Worm (Caenorhabditis elegans) whole organism, late embryonic: ENCODE results near the gene sri-51.
"Not testable (repeated sequence)": the region's sequence is repeated elsewhere in the genome, so short reads cannot be mapped to it uniquely, and the experiment has no call there.

ENCODE experiments used
- C08G9.2 ChIP-seq: sonication (generic microtip); optimal IDR thresholded peaks from 2 replicates; lab custom pipeline; 2016; ENCODE audit warnings: mild to moderate bottlenecking, missing genetic modification characterization, moderate library complexity, missing compliant biosample characterization
- C38D4.7 ChIP-seq: fragments of 200-800 bp; sonication (Bioruptor generic); optimal IDR thresholded peaks from 2 replicates; lab custom pipeline; 2018; ENCODE audit warnings: mild to moderate bottlenecking, missing genetic modification characterization, moderate library complexity, missing compliant biosample characterization
- K02D7.2 ChIP-seq: sonication (generic microtip); optimal IDR thresholded peaks from 2 replicates; lab custom pipeline; 2017; ENCODE audit warnings: mild to moderate bottlenecking, missing genetic modification characterization, missing compliant biosample characterization
- K09A11.1 ChIP-seq: sonication (generic microtip); optimal IDR thresholded peaks from 2 replicates; lab custom pipeline; 2017; ENCODE audit warnings: antibody characterized with exemption, mild to moderate bottlenecking, missing genetic modification characterization, missing compliant biosample characterization; ENCODE audit not compliant: insufficient read depth
- ahr-1 ChIP-seq: sonication (generic microtip); optimal IDR thresholded peaks from 2 replicates; lab custom pipeline; 2016; ENCODE audit warnings: missing genetic modification characterization, missing compliant biosample characterization
- ceh-19 ChIP-seq: fragments of 200-800 bp; sonication (Bioruptor generic); optimal IDR thresholded peaks from 2 replicates; lab custom pipeline; 2018; ENCODE audit warnings: mild to moderate bottlenecking, missing genetic modification characterization, missing compliant biosample characterization
- ceh-2 ChIP-seq: sonication (generic microtip); optimal IDR thresholded peaks from 2 replicates; lab custom pipeline; 2016; ENCODE audit warnings: missing genotype, missing genetic modification characterization, missing compliant biosample characterization
- ceh-22 ChIP-seq: sonication (generic microtip); optimal IDR thresholded peaks from 2 replicates; lab custom pipeline; 2017; ENCODE audit warnings: missing biosample characterization, missing genetic modification characterization
- ceh-24 ChIP-seq: sonication (generic microtip); optimal IDR thresholded peaks from 2 replicates; lab custom pipeline; 2016; ENCODE audit warnings: mild to moderate bottlenecking, missing genetic modification characterization, missing compliant biosample characterization
- ceh-30 ChIP-seq: fragments of 150-350 bp; optimal IDR thresholded peaks from 2 replicates; lab custom pipeline; 2014; ENCODE audit warnings: missing biosample characterization, missing genetic modification characterization
- ceh-6 ChIP-seq: fragments of 200-800 bp; sonication (Bioruptor generic); optimal IDR thresholded peaks from 2 replicates; lab custom pipeline; 2018; ENCODE audit warnings: mild to moderate bottlenecking, missing genetic modification characterization, missing compliant biosample characterization
- ceh-9 ChIP-seq: sonication (generic microtip); optimal IDR thresholded peaks from 2 replicates; lab custom pipeline; 2016; ENCODE audit warnings: mild to moderate bottlenecking, missing genetic modification characterization, inconsistent platforms, missing compliant biosample characterization
- elt-2 ChIP-seq: sonication (generic microtip); optimal IDR thresholded peaks from 2 replicates; lab custom pipeline; 2016; ENCODE audit warnings: missing genetic modification reagents, missing genetic modification characterization, missing compliant biosample characterization
- ets-4 ChIP-seq: sonication (generic microtip); optimal IDR thresholded peaks from 2 replicates; lab custom pipeline; 2016; ENCODE audit warnings: missing genetic modification characterization, missing compliant biosample characterization
- eyg-1 ChIP-seq: sonication (generic microtip); optimal IDR thresholded peaks from 2 replicates; lab custom pipeline; 2016; ENCODE audit warnings: missing genotype, missing genetic modification characterization, missing compliant biosample characterization
- hlh-13 ChIP-seq: fragments of 200-800 bp; sonication (Bioruptor generic); optimal IDR thresholded peaks from 2 replicates; lab custom pipeline; 2018; ENCODE audit warnings: mild to moderate bottlenecking, missing genetic modification characterization, missing compliant biosample characterization
- hlh-15 ChIP-seq: sonication (generic microtip); optimal IDR thresholded peaks from 2 replicates; lab custom pipeline; 2016; ENCODE audit warnings: missing genetic modification characterization, missing compliant biosample characterization
- hlh-6 ChIP-seq: sonication (generic microtip); optimal IDR thresholded peaks from 2 replicates; lab custom pipeline; 2016; ENCODE audit warnings: missing genotype, missing genetic modification characterization, missing compliant biosample characterization
- hlh-8 ChIP-seq: sonication (generic microtip); optimal IDR thresholded peaks from 2 replicates; lab custom pipeline; 2016; ENCODE audit warnings: missing genotype, missing genetic modification characterization, missing compliant biosample characterization
- nhr-11 ChIP-seq: fragments of 150-350 bp; optimal IDR thresholded peaks from 2 replicates; lab custom pipeline; 2014; ENCODE audit warnings: missing biosample characterization, missing genetic modification characterization
- nhr-232 ChIP-seq: sonication (generic microtip); optimal IDR thresholded peaks from 2 replicates; lab custom pipeline; 2016; ENCODE audit warnings: missing genetic modification characterization, missing compliant biosample characterization
- npax-4 ChIP-seq: sonication (generic microtip); optimal IDR thresholded peaks from 2 replicates; lab custom pipeline; 2016; ENCODE audit warnings: missing genetic modification characterization, missing compliant biosample characterization
- odd-2 ChIP-seq: sonication (generic microtip); optimal IDR thresholded peaks from 2 replicates; lab custom pipeline; 2017; ENCODE audit warnings: antibody characterized with exemption, mild to moderate bottlenecking, missing genetic modification characterization, missing compliant biosample characterization
- pag-3 ChIP-seq: sonication (generic microtip); optimal IDR thresholded peaks from 2 replicates; lab custom pipeline; 2016; ENCODE audit warnings: missing compliant biosample characterization, missing genetic modification characterization, borderline replicate concordance
- pat-9 ChIP-seq: fragments of 200-800 bp; sonication (Bioruptor generic); optimal IDR thresholded peaks from 2 replicates; lab custom pipeline; 2018; ENCODE audit warnings: mild to moderate bottlenecking, missing genetic modification characterization, moderate library complexity, missing compliant biosample characterization
- pha-2 ChIP-seq: sonication (generic microtip); optimal IDR thresholded peaks from 2 replicates; lab custom pipeline; 2017; ENCODE audit warnings: mild to moderate bottlenecking, missing genetic modification characterization, missing compliant biosample characterization
- pros-1 ChIP-seq: fragments of 150-350 bp; optimal IDR thresholded peaks from 2 replicates; lab custom pipeline; 2014; ENCODE audit warnings: missing biosample characterization, missing genetic modification reagents, missing genetic modification characterization
- rnt-1 ChIP-seq: sonication (generic microtip); optimal IDR thresholded peaks from 2 replicates; lab custom pipeline; 2016; ENCODE audit warnings: missing genetic modification characterization, missing compliant biosample characterization
- sdc-2 ChIP-seq: sonication (generic microtip); optimal IDR thresholded peaks from 2 replicates; lab custom pipeline; 2016; ENCODE audit warnings: missing genotype, missing genetic modification characterization, missing compliant biosample characterization
- sox-2 ChIP-seq: fragments of 200-800 bp; sonication (Bioruptor generic); IDR thresholded peaks from 2 replicates; pipeline ENCODE4 v1.3.6; 2022; ENCODE audit warnings: missing genetic modification reagents, missing genetic modification characterization, missing compliant biosample characterization
- sox-4 ChIP-seq: sonication (generic microtip); optimal IDR thresholded peaks from 2 replicates; lab custom pipeline; 2017; ENCODE audit warnings: mild to moderate bottlenecking, missing genetic modification characterization, inconsistent platforms, missing compliant biosample characterization
- tbx-2 ChIP-seq: sonication (generic microtip); optimal IDR thresholded peaks from 2 replicates; lab custom pipeline; 2016; ENCODE audit warnings: missing genetic modification characterization, missing compliant biosample characterization
- ttx-3 ChIP-seq: sonication (generic microtip); optimal IDR thresholded peaks from 2 replicates; lab custom pipeline; 2016; ENCODE audit warnings: missing genetic modification reagents, missing genetic modification characterization, missing compliant biosample characterization
- unc-55 ChIP-seq: sonication (generic microtip); optimal IDR thresholded peaks from 2 replicates; lab custom pipeline; 2017; ENCODE audit warnings: missing biosample characterization, missing genetic modification reagents, missing genetic modification characterization
- zip-5 ChIP-seq: sonication (generic microtip); optimal IDR thresholded peaks from 2 replicates; lab custom pipeline; 2016; ENCODE audit warnings: missing genetic modification characterization, missing compliant biosample characterization

sri-51 gene

DNA sequence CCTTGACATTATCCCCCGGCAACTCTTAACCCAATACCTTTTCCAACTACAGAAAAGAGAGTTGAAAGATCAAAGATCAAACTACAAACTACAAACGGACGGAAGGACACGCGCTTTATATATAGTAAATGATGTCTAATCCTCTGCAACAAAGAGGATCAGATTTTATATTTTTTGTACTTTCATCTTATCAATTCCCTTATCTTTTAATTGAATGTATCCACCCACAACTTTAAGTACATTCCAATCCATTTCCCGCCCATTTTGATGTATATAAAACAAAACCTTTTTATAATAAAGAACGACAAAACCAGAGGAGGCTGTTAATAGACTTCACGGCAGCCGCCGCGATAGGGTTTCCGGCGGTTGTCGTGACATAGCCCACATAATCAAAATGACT is 21.2 kb downstream of the sri-51 start, which contains the start of gene sri-40:
TSS of gene sri-40 (plus strand) at position 301 of the 400 bp plus-strand sequence.
- not testable (repeated sequence) for TF ChIP-seq pha-2 (tag; lab: Kevin White, UChicago); ceh-24 (tag; lab: Kevin White, UChicago); K02D7.2

DNA sequence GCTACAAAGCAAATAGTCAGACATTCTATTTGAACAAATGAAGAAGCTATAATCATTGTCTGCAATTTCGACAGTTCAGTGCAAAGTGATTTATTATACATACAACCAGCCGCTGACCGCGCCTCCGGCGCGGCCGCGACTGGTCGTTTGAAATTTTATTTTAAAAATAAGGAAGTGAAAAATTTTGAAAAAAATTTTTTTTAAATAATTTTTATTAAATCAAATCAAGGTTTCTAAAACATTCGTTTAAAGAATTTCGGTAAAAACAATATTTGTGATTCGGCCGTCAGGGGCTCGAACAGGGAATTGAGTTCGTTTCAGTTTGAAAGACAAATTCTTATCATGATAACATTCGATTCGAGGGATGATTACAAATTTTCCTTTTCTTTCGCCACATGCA is 26.7 kb downstream of the sri-51 start, which contains the start of gene Y27F2A.10:
TSS of gene Y27F2A.10 (minus strand) at position 101 of the 400 bp plus-strand sequence.
- TF ChIP-seq hlh-13 (GFP tag; lab: Kevin White, UChicago): no peak

DNA sequence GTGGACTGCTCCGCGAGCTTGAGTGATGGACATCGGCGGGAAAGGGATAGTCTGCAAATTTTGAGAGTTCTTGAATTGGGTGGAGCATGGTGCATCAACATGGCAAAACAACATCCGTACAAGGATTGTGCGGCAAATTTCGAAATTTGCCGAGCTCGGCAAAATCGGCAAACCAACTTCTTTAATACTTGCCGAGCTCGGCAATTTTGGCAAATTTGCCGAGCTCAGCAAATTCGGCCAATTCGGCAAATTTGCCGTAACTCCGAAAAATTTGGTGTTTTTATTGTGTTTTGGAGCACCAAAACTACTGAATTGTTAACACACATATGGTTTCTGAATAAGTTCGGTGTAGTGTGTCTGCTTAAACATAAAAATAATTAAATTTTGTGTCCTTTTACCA is 28.8 kb downstream of the sri-51 start, which contains the start of gene fbxc-55:
TSS of gene fbxc-55 (minus strand) at position 101 of the 400 bp plus-strand sequence.
- TF ChIP-seq sox-4 (tag; lab: Kevin White, UChicago) (no peak), hlh-8 (tag; lab: Kevin White, UChicago) (no peak), ceh-30 (tag; lab: Kevin White, UChicago) (no peak), ets-4 (tag; lab: Kevin White, UChicago) (no peak), hlh-6 (no peak), elt-2 (tag; lab: Kevin White, UChicago) (no peak), ceh-22 (no peak)

DNA sequence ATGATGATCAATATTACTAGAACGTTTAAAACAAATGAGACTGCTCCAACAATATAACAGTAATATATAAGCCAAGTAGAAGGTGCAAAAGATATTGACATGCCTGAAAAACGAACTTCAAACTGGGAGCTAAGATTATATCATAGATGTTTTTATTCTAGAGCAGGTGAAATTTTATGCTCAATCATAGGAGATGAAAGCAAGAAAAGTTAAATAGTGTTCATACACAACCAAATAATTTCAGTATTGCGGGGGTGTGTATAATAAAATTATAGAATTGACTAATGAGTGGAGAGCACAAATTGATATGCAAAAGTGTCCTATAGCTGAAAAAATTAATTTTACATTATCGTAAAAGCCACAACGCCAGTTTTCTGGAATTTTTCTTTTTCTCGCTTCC is 39.9 kb downstream of the sri-51 start, which contains the start of gene sri-34:
TSS of gene sri-34 (minus strand) at position 101 of the 400 bp plus-strand sequence.
- no peak for TF ChIP-seq pag-3 (tag; lab: Kevin White, UChicago)
- no peak for TF ChIP-seq pros-1 (tag; lab: Kevin White, UChicago)
- no peak for TF ChIP-seq C38D4.7 (GFP tag; lab: Kevin White, UChicago)
- no peak for TF ChIP-seq ceh-9 (tag; lab: Kevin White, UChicago)
- no peak for TF ChIP-seq npax-4
- no peak for TF ChIP-seq ttx-3 (tag; lab: Kevin White, UChicago)
- no peak for TF ChIP-seq hlh-15 (tag; lab: Kevin White, UChicago)
- TF ChIP-seq ceh-2 (tag; lab: Kevin White, UChicago): no peak
- TF ChIP-seq eyg-1: no peak
- no peak for TF ChIP-seq K09A11.1 (tag; lab: Kevin White, UChicago)
- no peak for TF ChIP-seq zip-5 (tag; lab: Kevin White, UChicago)
- no peak for TF ChIP-seq sdc-2 (tag; lab: Kevin White, UChicago)
- no peak for TF ChIP-seq unc-55 (GFP tag; lab: Kevin White, UChicago)
- TF ChIP-seq pat-9 (tag; lab: Kevin White, UChicago): no peak

DNA sequence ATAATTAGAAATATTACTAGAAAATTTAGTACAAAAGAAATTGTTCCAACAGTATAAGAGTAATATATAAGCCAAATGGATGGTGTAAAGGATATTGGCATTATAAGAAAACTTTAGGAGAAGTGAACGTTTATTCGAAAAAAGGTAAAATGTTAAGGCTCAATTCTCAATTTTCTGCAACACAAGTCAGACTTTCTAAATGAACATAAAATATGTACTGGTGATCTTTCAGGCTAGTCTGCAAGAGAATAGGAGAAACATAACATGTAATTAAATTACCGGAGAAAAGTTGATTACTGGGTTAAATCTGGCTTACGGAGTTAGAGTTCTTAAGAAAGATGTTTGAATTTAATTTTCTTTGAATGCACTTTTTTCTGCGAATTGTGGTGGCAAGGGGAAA is 42.1 kb downstream of the sri-51 start, which contains the start of gene sri-33:
TSS of gene sri-33 (minus strand) at position 101 of the 400 bp plus-strand sequence.
- TF ChIP-seq ceh-19 (GFP tag; lab: Kevin White, UChicago) (no peak), ceh-2 (tag; lab: Kevin White, UChicago) (no peak), nhr-11 (tag; lab: Kevin White, UChicago) (no peak), nhr-232 (no peak), ahr-1 (tag; lab: Kevin White, UChicago) (no peak), ceh-30 (tag; lab: Kevin White, UChicago) (no peak), sox-2 (no peak), npax-4 (no peak), tbx-2 (tag; lab: Kevin White, UChicago) (no peak), odd-2 (tag; lab: Kevin White, UChicago) (no peak), ceh-6 (no peak), C08G9.2 (no peak), K02D7.2 (no peak), rnt-1 (tag; lab: Kevin White, UChicago) (no peak)
